Fruit fly (Drosophila melanogaster): ENCODE measurements around the gene hb.

Gene hb

dm6 chr3R:8670529-8671491 lies 26.8 kb downstream of the hb start, which contains the start of gene p (continued):
- no peak for TF ChIP-seq disco-r (GFP tag; optimal IDR thresholded peaks at IDR 0.05)
- no peak for TF ChIP-seq CG11696 (GFP tag; IDR thresholded peaks at IDR 0.05)
- TF ChIP-seq CG32532 (GFP tag; IDR thresholded peaks at IDR 0.05) = peak; percentile 55; the same call in 1 of the 2 replicates
- TF ChIP-seq slbo (GFP tag; IDR thresholded peaks at IDR 0.05) = peak; percentile 56
- TF ChIP-seq ewg (GFP tag; optimal IDR thresholded peaks at IDR 0.05) = no peak
- TF ChIP-seq D19B (GFP tag; optimal IDR thresholded peaks at IDR 0.05) = peak; percentile 18
- no peak for TF ChIP-seq CG3726 (GFP tag; IDR thresholded peaks at IDR 0.05)
- TF ChIP-seq CG33213 (GFP tag; optimal IDR thresholded peaks at IDR 0.05) = peak; percentile 6
- TF ChIP-seq CG12769 (tag; optimal IDR thresholded peaks at IDR 0.05) = no peak
- TF ChIP-seq CG10565 (GFP tag; optimal IDR thresholded peaks at IDR 0.05) = no peak
- peak; percentile 57 for TF ChIP-seq CG8290 (GFP tag; optimal IDR thresholded peaks at IDR 0.05)
- peak in 1 of 2 experiments; percentile 71 for TF ChIP-seq CG8290 (tag; optimal IDR thresholded peaks at IDR 0.05)
- TF ChIP-seq CG3995 (GFP tag; optimal IDR thresholded peaks at IDR 0.05) = peak; percentile 70
- peak; percentile 99 for TF ChIP-seq CG10274 (GFP tag; optimal IDR thresholded peaks at IDR 0.05)
- peak; percentile 58 for TF ChIP-seq CG4707 (GFP tag; optimal IDR thresholded peaks at IDR 0.05)
- no peak for TF ChIP-seq sob (GFP tag; IDR thresholded peaks at IDR 0.05)
- TF ChIP-seq CHES-1-like (GFP tag; optimal IDR thresholded peaks at IDR 0.05) = peak; percentile 10
- TF ChIP-seq sens-2 (GFP tag; IDR thresholded peaks at IDR 0.05) = peak; percentile 68
- no peak for TF ChIP-seq CG14965 (GFP tag; optimal IDR thresholded peaks at IDR 0.05; ENCODE audit: borderline replicate concordance)
- no peak for TF ChIP-seq pita (GFP tag; optimal IDR thresholded peaks at IDR 0.05)
- TF ChIP-seq luna (GFP tag; optimal IDR thresholded peaks at IDR 0.05) = no peak
- TF ChIP-seq bab2 (GFP tag; optimal IDR thresholded peaks at IDR 0.05) = peak; percentile 22
- peak; percentile 40 for TF ChIP-seq CG15696 (tag; optimal IDR thresholded peaks at IDR 0.05)
- peak; percentile 87 for TF ChIP-seq exex (tag; optimal IDR thresholded peaks at IDR 0.05)
- peak; percentile 13 for TF ChIP-seq nau (GFP tag; optimal IDR thresholded peaks at IDR 0.05)
- TF ChIP-seq CG12219 (GFP tag; optimal IDR thresholded peaks at IDR 0.05) = peak; percentile 3
- TF ChIP-seq PHDP (tag; optimal IDR thresholded peaks at IDR 0.05) = peak; percentile 56
- peak; percentile 71 for TF ChIP-seq CG17359 (tag; optimal IDR thresholded peaks at IDR 0.05)
- TF ChIP-seq p53 (GFP tag; optimal IDR thresholded peaks at IDR 0.05) = no peak
- TF ChIP-seq CG12071 (GFP tag; optimal IDR thresholded peaks at IDR 0.05) = peak; percentile 34
- peak; percentile 10 for TF ChIP-seq NK7.1 (GFP tag; optimal IDR thresholded peaks at IDR 0.05)
- TF ChIP-seq CG1647 (GFP tag; optimal IDR thresholded peaks at IDR 0.05) = peak; percentile 30
- TF ChIP-seq CG10321 (GFP tag; IDR thresholded peaks at IDR 0.05) = peak; percentile 63; the same call in 1 of the 2 replicates
- TF ChIP-seq pfk (GFP tag; optimal IDR thresholded peaks at IDR 0.05) = peak; percentile 30
- TF ChIP-seq CG14710 (tag; optimal IDR thresholded peaks at IDR 0.05) = peak; percentile 6
- peak; percentile 63 for TF ChIP-seq Fer1 (GFP tag; optimal IDR thresholded peaks at IDR 0.05)
- no peak for TF ChIP-seq maf-S (GFP tag; optimal IDR thresholded peaks at IDR 0.05)
- TF ChIP-seq tin (GFP tag; optimal IDR thresholded peaks at IDR 0.05) = peak; percentile 43
- TF ChIP-seq chinmo (GFP tag; IDR thresholded peaks at IDR 0.05; ENCODE audit: partially characterized antibody) = 0 out of 4 replicates have a peak, but pooled peaks have one; percentile 68
- TF ChIP-seq Atf3 (GFP tag; optimal IDR thresholded peaks at IDR 0.05) = no peak
- TF ChIP-seq gfzf (GFP tag; optimal IDR thresholded peaks at IDR 0.05) = no peak
- peak; percentile 60 for TF ChIP-seq CG15601 (tag; optimal IDR thresholded peaks at IDR 0.05)
- TF ChIP-seq Ets97D (GFP tag; optimal IDR thresholded peaks at IDR 0.05) = no peak
- TF ChIP-seq Poxn (GFP tag; IDR thresholded peaks at IDR 0.05) = no peak
- no peak for TF ChIP-seq CG10462 (GFP tag; optimal IDR thresholded peaks at IDR 0.05)
- TF ChIP-seq Dip3 (GFP tag; optimal IDR thresholded peaks at IDR 0.05) = peak; percentile 30
- TF ChIP-seq CG11247 (GFP tag; IDR thresholded peaks at IDR 0.05) = no peak
- no peak for TF ChIP-seq pan (optimal IDR thresholded peaks at IDR 0.05)
- TF ChIP-seq pan (GFP tag; optimal IDR thresholded peaks at IDR 0.05 in 1 of 2, IDR thresholded peaks at IDR 0.05 in 1 of 2) = peak in 1 of 2 experiments; percentile 45

All from whole organism, embryonic.